Worm (Caenorhabditis elegans): Measurements from ENCODE around the gene str-113.

DNA sequence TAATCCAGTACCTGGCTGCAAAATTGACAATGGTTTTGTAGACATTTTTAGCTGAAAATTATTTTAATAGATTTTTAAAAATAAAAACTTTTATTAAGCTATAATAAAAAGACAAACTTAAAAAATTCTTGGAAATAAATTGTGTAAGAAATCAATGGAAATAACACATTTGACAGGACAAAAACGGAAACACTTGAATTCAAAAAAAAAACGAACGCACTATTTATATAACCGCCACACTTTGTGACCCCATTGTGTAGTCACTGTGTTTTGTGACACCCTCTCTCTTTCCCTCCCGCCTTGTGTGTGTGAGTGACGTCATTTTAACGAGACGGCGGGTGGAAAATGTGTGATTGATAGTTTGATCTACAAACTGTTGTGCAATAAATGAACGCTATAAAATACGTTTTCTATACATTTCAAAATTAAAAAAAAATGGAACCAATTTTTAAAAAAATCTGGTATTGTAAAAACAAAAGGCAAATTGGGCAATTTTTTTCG, 22.5 kb downstream of the str-113 start, which contains the start of gene F59B1.8:
- TF ChIP-seq ama-1 (optimal IDR thresholded peaks at IDR 0.05) (no peak), nhr-12 (tag; optimal IDR thresholded peaks at IDR 0.05) (no peak), unc-39 (tag; optimal IDR thresholded peaks at IDR 0.05) (no peak), fos-1 (tag; optimal IDR thresholded peaks at IDR 0.05) (no peak), pha-4 (tag; optimal IDR thresholded peaks at IDR 0.05) (peak; percentile 91), ceh-82 (tag; optimal IDR thresholded peaks at IDR 0.05) (no peak), zag-1 (tag; optimal IDR thresholded peaks at IDR 0.05) (no peak), ceh-16 (tag; optimal IDR thresholded peaks at IDR 0.05) (no peak)
